Fruit fly (Drosophila melanogaster) whole organism, embryonic: ENCODE data around the gene BRWD3.

Source experiments
- CG8089 ChIP-seq: fragments of 200-800 bp; sonication (Bioruptor generic); optimal IDR thresholded peaks from 3 replicates; lab custom pipeline; 2016; ENCODE audit warnings: missing biosample characterization, missing genetic modification characterization
- MBD-R2 ChIP-seq: fragments of 200-800 bp; sonication (Bioruptor generic); IDR thresholded peaks from 2 replicates; pipeline ENCODE4 v1.3.6; 2022; ENCODE audit warnings: missing biosample characterization, missing genetic modification characterization
- ac ChIP-seq: fragments of 200-800 bp; sonication (Bioruptor generic); optimal IDR thresholded peaks from 3 replicates; lab custom pipeline; 2017; ENCODE audit warnings: missing biosample characterization, mild to moderate bottlenecking, missing genetic modification characterization
- br ChIP-seq: fragments of >200 bp; optimal IDR thresholded peaks from 2 replicates; lab custom pipeline; 2017
- ewg ChIP-seq: fragments of 200-800 bp; sonication (Bioruptor generic); optimal IDR thresholded peaks from 3 replicates; lab custom pipeline; 2017; ENCODE audit warnings: mild to moderate bottlenecking, missing biosample characterization, missing genetic modification reagents, missing genetic modification characterization
- stc ChIP-seq: fragments of 200-800 bp; sonication (Bioruptor generic); IDR thresholded peaks from 2 replicates; pipeline ENCODE4 v1.3.6; 2022; ENCODE audit warnings: missing biosample characterization, missing genetic modification characterization

- TF ChIP-seq ac (peak; percentile 47), CG8089 (GFP tag; lab: Kevin White, UChicago) (no peak), br (lab: Kevin White, UChicago) (no peak), stc (GFP tag; lab: Robert Waterston, UW) (no peak), MBD-R2 (GFP tag; lab: Robert Waterston, UW) (no peak), ewg (GFP tag; lab: Kevin White, UChicago) (no peak)
Measured at dm6 chr3R:24270034-24270433, 48.8 kb upstream of the BRWD3 start.
